Worm (Caenorhabditis elegans): ENCODE results near the gene C04G6.4.
"Not testable (repeated sequence)": the region's sequence is repeated elsewhere in the genome, so short reads cannot be mapped to it uniquely, and the experiment has no call there.

ce11 chrII:5115235-5115634 is 32.0 kb upstream of the C04G6.4 start, which contains the start of gene msp-74:
- not testable (repeated sequence) for TF ChIP-seq ama-1 (optimal IDR thresholded peaks at IDR 0.05); flt-1 (GFP tag; IDR thresholded peaks at IDR 0.05); sea-1 (GFP tag; conservative IDR thresholded peaks at IDR 0.05); ceh-13 (GFP tag; optimal IDR thresholded peaks at IDR 0.05); tra-4 (tag; optimal IDR thresholded peaks at IDR 0.05); ceh-36 (tag; optimal IDR thresholded peaks at IDR 0.05); ets-7 (tag; optimal IDR thresholded peaks at IDR 0.05); aly-1 (tag; optimal IDR thresholded peaks at IDR 0.05); tbx-37 (GFP tag; conservative IDR thresholded peaks at IDR 0.05); hmbx-1 (tag; optimal IDR thresholded peaks at IDR 0.05)

All from whole organism, early embryonic.